Worm (Caenorhabditis elegans) whole organism, L4 larva: ENCODE data around the gene fbxa-50.

Experiments
- aly-2 ChIP-seq: sonication (generic microtip); optimal IDR thresholded peaks from 2 replicates; lab custom pipeline; 2018; ENCODE audit warnings: missing biosample characterization, missing genetic modification characterization
- ama-1 ChIP-seq: fragments of 150-350 bp; optimal IDR thresholded peaks from 2 replicates; lab custom pipeline; 2014; ENCODE audit warnings: inconsistent platforms, mixed read lengths
- egl-27 ChIP-seq: sonication (generic microtip); optimal IDR thresholded peaks from 3 replicates; lab custom pipeline; 2017; ENCODE audit warnings: missing biosample characterization, missing genetic modification reagents, missing genetic modification characterization
- hlh-30 ChIP-seq: sonication (generic microtip); optimal IDR thresholded peaks from 2 replicates; lab custom pipeline; 2017; ENCODE audit warnings: antibody characterized with exemption, mild to moderate bottlenecking, missing genetic modification characterization, missing compliant biosample characterization; ENCODE audit not compliant: insufficient read depth
- lin-1 ChIP-seq: fragments of 200-800 bp; sonication (Bioruptor generic); IDR thresholded peaks from 2 replicates; pipeline ENCODE4 v1.3.6; 2022; ENCODE audit warnings: missing genetic modification reagents, missing genetic modification characterization, missing compliant biosample characterization
- lin-15B ChIP-seq: fragments of 150-350 bp; sonication (generic microtip); optimal IDR thresholded peaks from 3 replicates; lab custom pipeline; 2014; ENCODE audit warnings: missing biosample characterization, missing genetic modification characterization
- lin-29 ChIP-seq: fragments of 200-800 bp; sonication (Bioruptor generic); IDR thresholded peaks from 2 replicates; pipeline ENCODE4 v1.3.6; 2022; ENCODE audit warnings: missing genetic modification reagents, missing genetic modification characterization, missing compliant biosample characterization
- nhr-111 ChIP-seq: fragments of 200-800 bp; sonication (Bioruptor generic); optimal IDR thresholded peaks from 2 replicates; lab custom pipeline; 2018; ENCODE audit warnings: mild to moderate bottlenecking, missing genetic modification characterization, missing compliant biosample characterization
- nhr-237 ChIP-seq: sonication (generic microtip); optimal IDR thresholded peaks from 2 replicates; lab custom pipeline; 2017; ENCODE audit warnings: missing biosample characterization, missing genetic modification characterization
- nhr-28 ChIP-seq: fragments of 150-350 bp; optimal IDR thresholded peaks from 2 replicates; lab custom pipeline; 2014; ENCODE audit warnings: missing biosample characterization, missing genetic modification characterization
- nhr-41 ChIP-seq: fragments of 200-800 bp; sonication (Bioruptor generic); IDR thresholded peaks from 2 replicates; pipeline ENCODE4 v1.3.6; 2022; ENCODE audit warnings: missing genetic modification reagents, missing genetic modification characterization, missing compliant biosample characterization
- snpc-4 ChIP-seq: fragments of 150-350 bp; optimal IDR thresholded peaks from 2 replicates; lab custom pipeline; 2014; ENCODE audit warnings: missing biosample characterization, missing genetic modification characterization
- zag-1 ChIP-seq: fragments of 150-350 bp; optimal IDR thresholded peaks from 2 replicates; lab custom pipeline; 2014; ENCODE audit warnings: missing biosample characterization, missing genetic modification characterization

ce11 chrIII:1331894-1332293 lies 43.6 kb upstream of the fbxa-50 start, which contains the start of gene Y82E9BL.19:
- TF ChIP-seq nhr-28 (tag; lab: Kevin White, UChicago) = no peak
- no peak for TF ChIP-seq nhr-41
- TF ChIP-seq egl-27 (tag; lab: Kevin White, UChicago) = no peak
- no peak for TF ChIP-seq snpc-4 (tag; lab: Kevin White, UChicago)
- TF ChIP-seq lin-15B (tag; lab: Kevin White, UChicago) = no peak
- no peak for TF ChIP-seq zag-1
- TF ChIP-seq nhr-237 = no peak
- no peak for TF ChIP-seq aly-2 (tag; lab: Kevin White, UChicago)
- no peak for TF ChIP-seq lin-29 (GFP tag; lab: Robert Waterston, UW)
- no peak for TF ChIP-seq ama-1 (lab: Kevin White, UChicago)
- TF ChIP-seq hlh-30 = no peak
- no peak for TF ChIP-seq lin-1 (GFP tag; lab: Robert Waterston, UW)
- no peak for TF ChIP-seq nhr-111 (GFP tag; lab: Kevin White, UChicago)
